Fruit fly (Drosophila melanogaster): Measurements from ENCODE around the gene CG43220.

The CG43220 gene

dm6 chr2L:17465915-17466677 lies 20.3 kb upstream of the CG43220 start (continued):
- peak; percentile 57; the same call in 1 of the 2 replicates for TF ChIP-seq gsb (GFP tag; IDR thresholded peaks at IDR 0.05)
- TF ChIP-seq Hr78 (GFP tag; optimal IDR thresholded peaks at IDR 0.05), result no peak
- TF ChIP-seq btn (GFP tag; optimal IDR thresholded peaks at IDR 0.05), result peak; percentile 82
- TF ChIP-seq Gsc (GFP tag; IDR thresholded peaks at IDR 0.05), result no peak
- peak; percentile 21 for TF ChIP-seq CG14965 (GFP tag; optimal IDR thresholded peaks at IDR 0.05; ENCODE audit: borderline replicate concordance)
- TF ChIP-seq pnt (GFP tag; optimal IDR thresholded peaks at IDR 0.05), result peak; percentile 77
- peak; percentile 88 for TF ChIP-seq CG18262 (tag; optimal IDR thresholded peaks at IDR 0.05)
- TF ChIP-seq her (GFP tag; optimal IDR thresholded peaks at IDR 0.05), result peak; percentile 66
- TF ChIP-seq cg (GFP tag; optimal IDR thresholded peaks at IDR 0.05), result no peak
- peak; percentile 81 for TF ChIP-seq pum (GFP tag; optimal IDR thresholded peaks at IDR 0.05)
- TF ChIP-seq gsb-n (tag; optimal IDR thresholded peaks at IDR 0.05), result peak; percentile 86
- peak; percentile 83 for TF ChIP-seq croc (GFP tag; conservative IDR thresholded peaks at IDR 0.05)
- TF ChIP-seq emc (GFP tag; optimal IDR thresholded peaks at IDR 0.05), result peak; percentile 69
- peak; percentile 75 for TF ChIP-seq CG34422 (GFP tag; IDR thresholded peaks at IDR 0.05)
- no peak for TF ChIP-seq GATAe (GFP tag; conservative IDR thresholded peaks at IDR 0.05)
- TF ChIP-seq Dad (GFP tag; optimal IDR thresholded peaks at IDR 0.05), result peak; percentile 75
- peak; percentile 74 for TF ChIP-seq CG10366 (GFP tag; IDR thresholded peaks at IDR 0.05)
- TF ChIP-seq CG2199 (GFP tag; IDR thresholded peaks at IDR 0.05), result 0 out of 3 replicates have a peak, but pooled peaks have one; percentile 49
- TF ChIP-seq CG14014 (GFP tag; IDR thresholded peaks at IDR 0.05), result peak; percentile 60; the same call in 1 of the 2 replicates
- peak; percentile 81 for TF ChIP-seq CG15269 (tag; optimal IDR thresholded peaks at IDR 0.05)
- no peak for TF ChIP-seq insv (GFP tag; optimal IDR thresholded peaks at IDR 0.05)
- no peak for TF ChIP-seq CG16779 (GFP tag; IDR thresholded peaks at IDR 0.05)
- TF ChIP-seq abd-A (tag; optimal IDR thresholded peaks at IDR 0.05), result peak; percentile 77
- TF ChIP-seq CG13123 (GFP tag; optimal IDR thresholded peaks at IDR 0.05), result peak; percentile 47
- peak; percentile 78 for TF ChIP-seq bab2 (GFP tag; optimal IDR thresholded peaks at IDR 0.05)
- no peak for TF ChIP-seq CG13894 (tag; optimal IDR thresholded peaks at IDR 0.05)
- TF ChIP-seq C15 (GFP tag; IDR thresholded peaks at IDR 0.05), result 0 out of 3 replicates have a peak, but pooled peaks have one; percentile 43
- TF ChIP-seq CG9609 (GFP tag; optimal IDR thresholded peaks at IDR 0.05), result peak; percentile 84
- TF ChIP-seq CG16863 (GFP tag; optimal IDR thresholded peaks at IDR 0.05), result peak; percentile 75
- no peak for TF ChIP-seq Deaf1 (tag; optimal IDR thresholded peaks at IDR 0.05)
- no peak for TF ChIP-seq bbx (GFP tag; IDR thresholded peaks at IDR 0.05; ENCODE audit: partially characterized antibody)
- TF ChIP-seq Vsx1 (GFP tag; optimal IDR thresholded peaks at IDR 0.05), result peak; percentile 59
- peak; percentile 86 for TF ChIP-seq row (GFP tag; IDR thresholded peaks at IDR 0.05)
- peak; percentile 50 for TF ChIP-seq HmgD (GFP tag; optimal IDR thresholded peaks at IDR 0.05)
- TF ChIP-seq CG18619 (GFP tag; optimal IDR thresholded peaks at IDR 0.05), result peak; percentile 70
- peak; percentile 85 for TF ChIP-seq CTCF (GFP tag; optimal IDR thresholded peaks at IDR 0.05)
- TF ChIP-seq slou (GFP tag; optimal IDR thresholded peaks at IDR 0.05), result peak; percentile 73
- peak; percentile 33 for TF ChIP-seq Mad (GFP tag; optimal IDR thresholded peaks at IDR 0.05)
- TF ChIP-seq CG10462 (GFP tag; optimal IDR thresholded peaks at IDR 0.05), result peak; percentile 51
- peak; percentile 80 for TF ChIP-seq tgo (GFP tag; IDR thresholded peaks at IDR 0.05)
- peak; percentile 11 for TF ChIP-seq CG8290 (GFP tag; optimal IDR thresholded peaks at IDR 0.05)
- peak in 1 of 2 experiments; percentile 67 for TF ChIP-seq CG8290 (tag; optimal IDR thresholded peaks at IDR 0.05)
- peak; percentile 80 for TF ChIP-seq sisA (GFP tag; IDR thresholded peaks at IDR 0.05)
- TF ChIP-seq hth (optimal IDR thresholded peaks at IDR 0.05), result no peak
- peak; percentile 57 for TF ChIP-seq Jarid2 (GFP tag; optimal IDR thresholded peaks at IDR 0.05)
- peak; percentile 85 for TF ChIP-seq Fer1 (GFP tag; optimal IDR thresholded peaks at IDR 0.05)
- TF ChIP-seq CG3838 (GFP tag; optimal IDR thresholded peaks at IDR 0.05), result peak; percentile 40
- peak; percentile 27 for TF ChIP-seq Sry-β (GFP tag; optimal IDR thresholded peaks at IDR 0.05)
- TF ChIP-seq CG1603 (tag; optimal IDR thresholded peaks at IDR 0.05), result peak; percentile 90
- TF ChIP-seq Dp (GFP tag; optimal IDR thresholded peaks at IDR 0.05), result no peak
